Worm (Caenorhabditis elegans): ENCODE data around the gene pmp-2.

pmp-2 gene

ce11 chrII:6891176-6891575 is 3.6 kb upstream of the pmp-2 start:
- no peak for TF ChIP-seq nhr-12 (tag; optimal IDR thresholded peaks at IDR 0.05)
- no peak for TF ChIP-seq unc-30 (tag; optimal IDR thresholded peaks at IDR 0.05)
- TF ChIP-seq mef-2 (tag; optimal IDR thresholded peaks at IDR 0.05): no peak
- TF ChIP-seq ceh-63 (GFP tag; optimal IDR thresholded peaks at IDR 0.05): no peak
- TF ChIP-seq sup-37 (GFP tag; optimal IDR thresholded peaks at IDR 0.05): no peak
- TF ChIP-seq fkh-4 (tag; optimal IDR thresholded peaks at IDR 0.05; ENCODE audit: borderline replicate concordance): no peak
- no peak for TF ChIP-seq elt-2 (tag; optimal IDR thresholded peaks at IDR 0.05)
- TF ChIP-seq mab-9 (GFP tag; IDR thresholded peaks at IDR 0.05): no peak
- no peak for TF ChIP-seq nhr-28 (tag; optimal IDR thresholded peaks at IDR 0.05)
- TF ChIP-seq skn-1 (tag; optimal IDR thresholded peaks at IDR 0.05): peak; percentile 43
- TF ChIP-seq nhr-76 (tag; optimal IDR thresholded peaks at IDR 0.05): no peak
- no peak for TF ChIP-seq zag-1 (tag; optimal IDR thresholded peaks at IDR 0.05)
- TF ChIP-seq Y116A8C.19 (tag; optimal IDR thresholded peaks at IDR 0.05; ENCODE audit: borderline replicate concordance): no peak
- TF ChIP-seq aly-2 (tag; optimal IDR thresholded peaks at IDR 0.05): no peak
- TF ChIP-seq nhr-90 (tag; optimal IDR thresholded peaks at IDR 0.05; ENCODE audit: poor library complexity): peak; percentile 4
- no peak for TF ChIP-seq C34B4.2 (tag; optimal IDR thresholded peaks at IDR 0.05)
- TF ChIP-seq ceh-90 (tag; optimal IDR thresholded peaks at IDR 0.05): no peak
- peak; percentile 60 for TF ChIP-seq swsn-7 (tag; optimal IDR thresholded peaks at IDR 0.05)
- peak; percentile 70 for TF ChIP-seq C16A3.4 (tag; optimal IDR thresholded peaks at IDR 0.05)
- TF ChIP-seq mdl-1 (tag; optimal IDR thresholded peaks at IDR 0.05): peak in 1 of 2 experiments; percentile 95
- peak; percentile 31 for TF ChIP-seq lin-13 (GFP tag; optimal IDR thresholded peaks at IDR 0.05)
- TF ChIP-seq nhr-11 (tag; optimal IDR thresholded peaks at IDR 0.05): no peak
- peak; percentile 8 for TF ChIP-seq fkh-8 (tag; optimal IDR thresholded peaks at IDR 0.05)
- 0 out of 2 replicates have a peak, but pooled peaks have one; percentile 1 for TF ChIP-seq isw-1 (GFP tag; IDR thresholded peaks at IDR 0.05)
- TF ChIP-seq ztf-11 (tag; optimal IDR thresholded peaks at IDR 0.05): no peak
- no peak for TF ChIP-seq lin-39 (tag; optimal IDR thresholded peaks at IDR 0.05)
- no peak for TF ChIP-seq sox-4 (tag; optimal IDR thresholded peaks at IDR 0.05)
- TF ChIP-seq unc-98 (GFP tag; IDR thresholded peaks at IDR 0.05): no peak
- no peak for TF ChIP-seq sptf-1 (tag; optimal IDR thresholded peaks at IDR 0.05)
- peak; percentile 48 for TF ChIP-seq tbx-2 (tag; optimal IDR thresholded peaks at IDR 0.05)
- TF ChIP-seq ceh-82 (tag; optimal IDR thresholded peaks at IDR 0.05): no peak
- no peak for TF ChIP-seq hpl-2 (GFP tag; optimal IDR thresholded peaks at IDR 0.05)
- TF ChIP-seq tlp-1 (tag; optimal IDR thresholded peaks at IDR 0.05): no peak
- peak; percentile 81 for TF ChIP-seq nhr-20 (tag; optimal IDR thresholded peaks at IDR 0.05)
- TF ChIP-seq unc-62 (GFP tag; optimal IDR thresholded peaks at IDR 0.05): no peak
- TF ChIP-seq pqm-1 (tag; optimal IDR thresholded peaks at IDR 0.05): no peak
- peak; percentile 60 for TF ChIP-seq jun-1 (tag; optimal IDR thresholded peaks at IDR 0.05)
- peak; percentile 78 for TF ChIP-seq nhr-71 (tag; optimal IDR thresholded peaks at IDR 0.05)
- TF ChIP-seq mep-1 (tag; optimal IDR thresholded peaks at IDR 0.05): no peak
- no peak for TF ChIP-seq alr-1 (tag; optimal IDR thresholded peaks at IDR 0.05; ENCODE audit: borderline replicate concordance)
- no peak for TF ChIP-seq hlh-17 (GFP tag; optimal IDR thresholded peaks at IDR 0.05; ENCODE audit: borderline replicate concordance)
- peak; percentile 49 for TF ChIP-seq ama-1 (optimal IDR thresholded peaks at IDR 0.05)
- peak; percentile 43 for TF ChIP-seq ztf-4 (tag; optimal IDR thresholded peaks at IDR 0.05)
- TF ChIP-seq pag-3 (tag; optimal IDR thresholded peaks at IDR 0.05; ENCODE audit: borderline replicate concordance, insufficient read depth): no peak
- peak; percentile 7 for TF ChIP-seq snpc-4 (tag; optimal IDR thresholded peaks at IDR 0.05)
- TF ChIP-seq nhr-84 (tag; optimal IDR thresholded peaks at IDR 0.05): no peak
- TF ChIP-seq dsc-1 (tag; optimal IDR thresholded peaks at IDR 0.05): peak; percentile 7
- peak; percentile 87 for TF ChIP-seq nhr-85 (tag)
- no peak for TF ChIP-seq fos-1 (tag; optimal IDR thresholded peaks at IDR 0.05)
- peak; percentile 83 for TF ChIP-seq unc-130 (tag; optimal IDR thresholded peaks at IDR 0.05)
- TF ChIP-seq pax-3 (tag; optimal IDR thresholded peaks at IDR 0.05): no peak
- no peak for TF ChIP-seq F16B12.6 (tag; optimal IDR thresholded peaks at IDR 0.05)
- peak in 2 of 3 experiments; percentile 15 to 38 for TF ChIP-seq dpl-1 (GFP tag; optimal IDR thresholded peaks at IDR 0.05)
- TF ChIP-seq lin-35 (GFP tag; optimal IDR thresholded peaks at IDR 0.05): peak; percentile 33 to 77
